Worm (Caenorhabditis elegans): Measurements from ENCODE around the gene H39E23.2.
A peak's percentile ranks its signal among the peaks of the same experiment; 100 is the strongest.

H39E23.2 gene

ce11 chrV:14093805-14094204, 16.3 kb upstream of the H39E23.2 start, which contains the start of gene D1086.8:
TSS of gene D1086.8 (plus strand) at chrV:14094105.
- TF ChIP-seq lsy-2 (tag; optimal IDR thresholded peaks at IDR 0.05): peak in 1 of 2 experiments; percentile 17
- TF ChIP-seq lin-29 (GFP tag; IDR thresholded peaks at IDR 0.05): no peak
- peak in 1 of 2 experiments; percentile 13 for TF ChIP-seq daf-16 (GFP tag; optimal IDR thresholded peaks at IDR 0.05)
- TF ChIP-seq daf-16 (tag; optimal IDR thresholded peaks at IDR 0.05): no peak

- TF ChIP-seq zip-11 (GFP tag; IDR thresholded peaks at IDR 0.05) (no peak), mdt-29 (GFP tag; IDR thresholded peaks at IDR 0.05) (no peak), arid-1 (GFP tag; conservative IDR thresholded peaks at IDR 0.05) (no peak), daf-8 (GFP tag; IDR thresholded peaks at IDR 0.05) (no peak), mes-2 (tag; optimal IDR thresholded peaks at IDR 0.05; ENCODE audit: poor library complexity, severe bottlenecking) (no peak), ceh-62 (tag; optimal IDR thresholded peaks at IDR 0.05) (no peak), T26A8.4 (GFP tag; IDR thresholded peaks at IDR 0.05) (no peak), nhr-6 (tag; optimal IDR thresholded peaks at IDR 0.05) (no peak)
These were observed 15.6 kb upstream of the H39E23.2 start for ce11 chrV:14094546-14094945.

DNA sequence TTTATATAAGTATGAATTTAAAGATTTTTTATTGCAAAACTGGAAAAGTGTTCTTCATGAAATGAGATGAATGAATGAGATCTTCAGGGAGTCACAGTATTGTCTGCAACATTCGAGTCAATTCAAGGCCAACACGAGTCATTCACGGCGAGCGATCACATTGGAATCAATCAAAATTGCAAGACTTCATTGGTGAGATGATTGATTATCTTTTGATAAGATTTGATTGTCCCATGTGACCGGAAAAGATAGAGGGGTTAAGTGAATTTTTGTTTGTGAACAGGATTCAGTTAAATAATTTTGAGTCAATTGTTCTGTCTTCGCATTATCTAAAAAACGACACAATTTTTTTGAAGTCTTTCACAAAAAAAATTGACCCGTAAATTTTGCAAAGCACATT, 15.2 kb upstream of the H39E23.2 start:
- TF ChIP-seq dmd-9 (GFP tag; IDR thresholded peaks at IDR 0.05): no peak
- peak in 1 of 2 experiments; percentile 81 for TF ChIP-seq unc-62 (GFP tag; optimal IDR thresholded peaks at IDR 0.05 in 1 of 2)
- no peak for TF ChIP-seq unc-62 (tag; optimal IDR thresholded peaks at IDR 0.05)
- no peak for TF ChIP-seq lin-13 (GFP tag; optimal IDR thresholded peaks at IDR 0.05)
- no peak for TF ChIP-seq lsy-2 (tag; optimal IDR thresholded peaks at IDR 0.05)
- TF ChIP-seq mxl-3 (GFP tag; optimal IDR thresholded peaks at IDR 0.05): peak; percentile 72
- no peak for TF ChIP-seq F26F4.8 (GFP tag; conservative IDR thresholded peaks at IDR 0.05)
- no peak for TF ChIP-seq lin-29 (GFP tag; IDR thresholded peaks at IDR 0.05)
- TF ChIP-seq lin-15B (tag; optimal IDR thresholded peaks at IDR 0.05): no peak
- no peak for TF ChIP-seq ztf-11 (tag; optimal IDR thresholded peaks at IDR 0.05)
- TF ChIP-seq ceh-44 (GFP tag; IDR thresholded peaks at IDR 0.05): no peak
- TF ChIP-seq pha-4 (GFP tag; IDR thresholded peaks at IDR 0.05): no peak
- TF ChIP-seq pha-4 (tag; optimal IDR thresholded peaks at IDR 0.05): no peak
- peak; percentile 83 for TF ChIP-seq ceh-20 (GFP tag; IDR thresholded peaks at IDR 0.05)
- no peak for TF ChIP-seq nhr-77 (tag; optimal IDR thresholded peaks at IDR 0.05)
- peak in 1 of 2 experiments; percentile 41 for TF ChIP-seq mdl-1 (tag; optimal IDR thresholded peaks at IDR 0.05)
- peak; percentile 70 for TF ChIP-seq aha-1 (tag)
- TF ChIP-seq daf-16 (GFP tag; optimal IDR thresholded peaks at IDR 0.05): no peak
- TF ChIP-seq daf-16 (tag; optimal IDR thresholded peaks at IDR 0.05): no peak
- TF ChIP-seq nhr-25 (tag; optimal IDR thresholded peaks at IDR 0.05; ENCODE audit: borderline replicate concordance, insufficient read depth): peak; percentile 35
- no peak for TF ChIP-seq nhr-42 (GFP tag; IDR thresholded peaks at IDR 0.05)
- TF ChIP-seq zag-1 (tag; optimal IDR thresholded peaks at IDR 0.05): no peak
- peak; percentile 60 for TF ChIP-seq hlh-30 (tag; optimal IDR thresholded peaks at IDR 0.05; ENCODE audit: insufficient read depth)
- no peak for TF ChIP-seq mxl-2 (GFP tag; conservative IDR thresholded peaks at IDR 0.05)
- TF ChIP-seq hlh-11 (tag; optimal IDR thresholded peaks at IDR 0.05): peak; percentile 15
- TF ChIP-seq daf-8 (GFP tag; IDR thresholded peaks at IDR 0.05): no peak
- TF ChIP-seq ZK337.2 (GFP tag; IDR thresholded peaks at IDR 0.05): no peak
- peak; percentile 67 for TF ChIP-seq nhr-28 (tag; optimal IDR thresholded peaks at IDR 0.05)

DNA sequence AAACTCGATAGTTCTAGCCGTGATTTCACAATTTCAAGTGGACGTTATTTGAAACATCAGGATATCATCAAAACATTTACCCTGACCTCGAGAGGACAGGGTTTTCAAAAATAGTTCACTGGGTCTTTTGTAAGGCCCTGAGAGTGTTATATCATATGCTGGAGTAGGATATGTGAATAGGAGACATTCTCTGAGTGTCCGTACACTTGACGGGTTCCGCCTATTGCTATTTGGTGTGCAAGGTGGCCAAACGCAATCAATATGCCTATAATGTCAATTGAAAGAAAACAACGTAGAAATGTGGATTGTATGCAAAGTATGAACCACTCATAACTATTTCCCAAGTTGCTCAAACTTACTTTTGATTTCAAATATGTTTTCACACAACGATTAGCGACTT, 12.8 kb upstream of the H39E23.2 start:
- TF ChIP-seq unc-62 (GFP tag; optimal IDR thresholded peaks at IDR 0.05 in 1 of 2): peak in 1 of 2 experiments; percentile 45
- TF ChIP-seq unc-62 (tag; optimal IDR thresholded peaks at IDR 0.05): no peak
- no peak for TF ChIP-seq zag-1 (tag; optimal IDR thresholded peaks at IDR 0.05)

- TF ChIP-seq aha-1 (tag) (peak; percentile 39), daf-16 (GFP tag; optimal IDR thresholded peaks at IDR 0.05) (peak in 1 of 2 experiments; percentile 94), daf-16 (tag; optimal IDR thresholded peaks at IDR 0.05) (no peak), tra-1 (GFP tag; IDR thresholded peaks at IDR 0.05) (no peak)
These were observed 11.6 kb upstream of the H39E23.2 start, which contains the start of the genes D1086.2 and D1086.1 for ce11 chrV:14098519-14098918. TSS of gene D1086.2 (minus strand) at chrV:14098668. TSS of gene D1086.1 (plus strand) at chrV:14098858.

All from whole organism, L4 larva.